Worm (Caenorhabditis elegans) whole organism, L1 larva: ENCODE data around the gene mes-2.
A peak's percentile ranks its signal among the peaks of the same experiment; 100 is the strongest.

Experiments used
- C04F5.9 ChIP-seq: sonication (generic microtip); optimal IDR thresholded peaks from 2 replicates; lab custom pipeline; 2016; ENCODE audit warnings: missing genetic modification characterization, missing compliant biosample characterization
- blmp-1 ChIP-seq: fragments of 150-350 bp; optimal IDR thresholded peaks from 2 replicates; lab custom pipeline; 2014; ENCODE audit warnings: missing biosample characterization, missing genetic modification characterization
- dsc-1 ChIP-seq: sonication (generic microtip); optimal IDR thresholded peaks from 2 replicates; lab custom pipeline; 2016; ENCODE audit warnings: mild to moderate bottlenecking, missing genetic modification characterization, missing compliant biosample characterization
- efl-1 ChIP-seq, 4 experiments: fragments of 150-350 bp; optimal IDR thresholded peaks in 3 of 4; peaks in 1 of 4; 1 replicate in 1 of 4; 2 replicates in 3 of 4; lab custom pipeline; 2014; ENCODE audit warnings: missing biosample characterization in 2 of 4, missing genetic modification characterization in 2 of 4, missing genetic modification reagents in 2 of 4
- isw-1 ChIP-seq: fragments of 200-800 bp; sonication (Bioruptor generic); IDR thresholded peaks from 2 replicates; pipeline ENCODE4 v1.3.6; 2022; ENCODE audit warnings: missing genetic modification characterization, missing compliant biosample characterization
- lin-14 ChIP-seq: fragments of 200-800 bp; sonication (Bioruptor generic); optimal IDR thresholded peaks from 2 replicates; lab custom pipeline; 2018; ENCODE audit warnings: mild to moderate bottlenecking, missing genetic modification characterization, moderate library complexity, missing compliant biosample characterization
- mab-9 ChIP-seq: fragments of 200-800 bp; sonication (Bioruptor generic); IDR thresholded peaks from 2 replicates; pipeline ENCODE4 v1.3.6; 2022; ENCODE audit warnings: missing genetic modification reagents, missing genetic modification characterization, missing compliant biosample characterization
- mef-2 ChIP-seq: fragments of 150-350 bp; optimal IDR thresholded peaks from 2 replicates; lab custom pipeline; 2014; ENCODE audit warnings: missing biosample characterization, missing genetic modification characterization
- mep-1 ChIP-seq: fragments of 150-350 bp; optimal IDR thresholded peaks from 2 replicates; lab custom pipeline; 2014; ENCODE audit warnings: missing biosample characterization, missing genetic modification characterization
- nhr-237 ChIP-seq: fragments of 150-350 bp; optimal IDR thresholded peaks from 2 replicates; lab custom pipeline; 2014; ENCODE audit warnings: missing biosample characterization, missing genetic modification characterization
- vab-15 ChIP-seq: sonication (generic microtip); optimal IDR thresholded peaks from 2 replicates; lab custom pipeline; 2017; ENCODE audit warnings: missing genotype, mild to moderate bottlenecking, missing genetic modification characterization, missing compliant biosample characterization
- ztf-11 ChIP-seq, 2 experiments: sonication (generic microtip); optimal IDR thresholded peaks; 2 replicates each; lab custom pipeline; 2016 to 2017; ENCODE audit warnings: missing genetic modification characterization in 2 of 2, missing biosample characterization in 1 of 2, missing compliant biosample characterization in 1 of 2

Gene mes-2

DNA sequence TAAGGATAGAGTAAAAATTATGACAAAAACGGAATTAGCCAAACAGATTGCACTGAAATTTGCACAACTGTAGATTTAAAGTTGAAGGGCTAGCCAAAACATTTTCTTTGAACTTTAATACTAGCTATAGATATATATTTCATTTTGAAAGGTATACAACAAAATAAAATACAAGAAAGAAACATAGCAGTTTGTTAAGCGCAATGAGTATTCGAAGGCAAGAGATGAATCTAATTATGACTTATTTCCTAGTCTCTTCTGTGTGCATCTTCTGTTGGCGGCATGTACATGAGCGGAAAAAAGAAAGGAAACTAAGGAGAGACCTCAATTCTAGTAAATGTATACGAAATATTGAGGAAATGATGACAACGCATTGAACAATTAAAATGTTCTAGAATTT is 48.3 kb downstream of the mes-2 start:
- TF ChIP-seq lin-14 (GFP tag; lab: Kevin White, UChicago), result peak; percentile 17
- no peak for TF ChIP-seq nhr-237
- TF ChIP-seq, all 84 proteins: peak for 1

DNA sequence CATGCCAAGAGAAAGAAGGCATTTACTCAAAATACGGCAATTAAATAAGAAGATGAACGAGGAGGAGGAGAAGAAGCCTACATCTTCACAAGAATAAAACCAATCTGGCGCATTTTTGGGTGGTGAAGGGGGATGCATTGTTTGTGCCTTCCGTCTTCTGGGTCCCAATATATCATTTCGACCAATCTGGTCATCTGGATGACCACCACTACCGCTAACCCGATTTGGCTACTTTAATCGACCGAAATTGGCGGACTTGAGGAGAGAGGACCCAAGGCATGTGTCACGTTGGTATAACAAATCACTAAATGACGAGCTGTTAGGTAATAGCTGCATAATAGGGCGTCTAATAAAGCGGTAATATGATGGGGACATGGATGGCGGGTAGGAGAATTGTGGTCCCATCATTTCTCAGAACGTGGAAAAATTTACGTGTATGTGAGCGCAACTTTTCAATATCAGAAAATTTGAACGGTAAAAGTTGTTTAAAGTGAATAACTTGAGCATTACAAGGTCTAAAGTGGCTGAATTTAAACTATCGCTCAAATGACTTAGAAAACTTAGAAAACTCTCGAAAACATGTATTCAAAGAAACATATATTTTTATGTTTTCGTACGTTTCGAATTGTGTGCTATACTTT is 50.1 kb downstream of the mes-2 start:
- TF ChIP-seq ztf-11 (tag; optimal IDR thresholded peaks at IDR 0.05; lab: Kevin White, UChicago) (peak in 1 of 2 experiments; percentile 0), efl-1 (optimal IDR thresholded peaks at IDR 0.05; lab: Kevin White, UChicago) (no peak), efl-1 (GFP tag; optimal IDR thresholded peaks at IDR 0.05 in 1 of 2; lab: Kevin White, UChicago) (peak in 1 of 2 experiments; percentile 81), C04F5.9 (tag; lab: Kevin White, UChicago) (no peak)

DNA sequence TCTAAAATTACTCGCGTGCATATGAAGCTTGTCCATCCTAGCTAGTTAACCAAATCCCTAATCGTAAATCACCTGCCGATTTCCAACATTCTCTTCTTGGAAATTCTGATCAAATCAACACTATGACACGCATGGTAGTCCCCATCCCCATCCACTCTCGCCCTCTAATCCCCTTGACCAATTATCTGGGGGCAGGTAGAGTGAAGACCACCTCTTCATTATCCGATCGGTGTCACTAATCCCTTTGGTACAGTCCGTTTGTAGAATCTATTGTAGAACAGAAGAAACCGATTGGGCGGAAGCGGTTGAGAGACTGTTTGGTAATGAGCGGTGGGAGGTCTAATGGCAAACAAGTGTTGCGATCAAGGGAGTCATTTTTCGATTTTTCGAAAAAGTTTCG is 53.3 kb downstream of the mes-2 start:
- TF ChIP-seq mep-1 (tag; lab: Kevin White, UChicago) (no peak), isw-1 (GFP tag; lab: Robert Waterston, UW) (no peak), efl-1 (optimal IDR thresholded peaks at IDR 0.05; lab: Kevin White, UChicago) (no peak), efl-1 (GFP tag; optimal IDR thresholded peaks at IDR 0.05 in 1 of 2; lab: Kevin White, UChicago) (peak in 1 of 2 experiments; percentile 29), dsc-1 (peak; percentile 38), vab-15 (no peak), mef-2 (tag; lab: Kevin White, UChicago) (no peak), mab-9 (GFP tag; lab: Robert Waterston, UW) (no peak), blmp-1 (tag; lab: Kevin White, UChicago) (peak; percentile 58)
- TF ChIP-seq, all 84 proteins: peak for 3
